Worm (Caenorhabditis elegans): Measurements from ENCODE around the gene T03G6.1.

DNA sequence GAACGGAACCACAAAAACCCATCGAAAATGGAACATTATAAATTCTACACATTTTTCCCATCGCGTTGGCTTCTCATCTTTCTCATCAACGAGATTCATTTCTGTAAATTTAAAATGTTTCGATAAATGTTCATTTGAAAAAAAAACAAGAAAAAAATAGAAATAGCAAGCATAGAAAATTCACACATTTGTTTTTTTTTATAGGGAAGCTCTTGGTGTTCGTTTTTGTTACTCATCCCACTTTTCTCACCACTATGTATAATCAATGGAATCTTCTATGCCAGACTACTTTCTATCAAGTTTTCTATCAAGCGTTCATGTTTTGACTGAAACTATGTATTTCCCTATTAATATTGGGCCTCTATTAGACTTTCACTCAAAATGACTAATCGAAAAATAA lies 44.0 kb upstream of the T03G6.1 start, which contains the start of gene dhcr-24:
- no peak for TF ChIP-seq med-1 (GFP tag; optimal IDR thresholded peaks at IDR 0.05; ENCODE audit: insufficient read depth)
- no peak for TF ChIP-seq ref-1 (GFP tag; conservative IDR thresholded peaks at IDR 0.05)
- TF ChIP-seq tab-1 (GFP tag; IDR thresholded peaks at IDR 0.05), result no peak
- no peak for TF ChIP-seq ztf-29 (GFP tag; IDR thresholded peaks at IDR 0.05)
- TF ChIP-seq flt-1 (GFP tag; IDR thresholded peaks at IDR 0.05), result no peak
- no peak for TF ChIP-seq cog-1 (tag; optimal IDR thresholded peaks at IDR 0.05)
- no peak for TF ChIP-seq T22C8.4 (GFP tag; IDR thresholded peaks at IDR 0.05)
- TF ChIP-seq ztf-23 (GFP tag; IDR thresholded peaks at IDR 0.05), result no peak
- no peak for TF ChIP-seq klf-2 (GFP tag; conservative IDR thresholded peaks at IDR 0.05)
